Fruit fly (Drosophila melanogaster) whole organism, embryonic: ENCODE measurements around the gene CG31675.

ENCODE experiments used
- ATbp ChIP-seq: fragments of 200-800 bp; sonication (Bioruptor generic); optimal IDR thresholded peaks from 2 replicates; lab custom pipeline; 2017; ENCODE audit warnings: missing biosample characterization, mild to moderate bottlenecking, missing genetic modification characterization, missing genetic modification reagents
- B-H2 ChIP-seq: fragments of 200-800 bp; sonication (Bioruptor generic); optimal IDR thresholded peaks from 2 replicates; lab custom pipeline; 2018; ENCODE audit warnings: missing biosample characterization, mild to moderate bottlenecking, missing genetic modification characterization
- Blimp-1 ChIP-seq: fragments of 200-800 bp; sonication (Bioruptor generic); optimal IDR thresholded peaks from 3 replicates; lab custom pipeline; 2018; ENCODE audit warnings: missing biosample characterization, missing genetic modification characterization, mild to moderate bottlenecking, moderate library complexity, missing genetic modification reagents
- CG10543 ChIP-seq: fragments of 200-800 bp; sonication (Bioruptor generic); optimal IDR thresholded peaks from 3 replicates; lab custom pipeline; 2017; ENCODE audit warnings: missing biosample characterization, mild to moderate bottlenecking, missing genetic modification characterization, moderate library complexity
- CG11456 ChIP-seq: fragments of 200-800 bp; sonication (Bioruptor generic); IDR thresholded peaks from 3 replicates; pipeline ENCODE4 v1.3.6; 2022; ENCODE audit warnings: missing biosample characterization, missing genetic modification characterization
- CG12071 ChIP-seq: fragments of 200-800 bp; sonication (Bioruptor generic); optimal IDR thresholded peaks from 3 replicates; lab custom pipeline; 2018; ENCODE audit warnings: missing biosample characterization, mild to moderate bottlenecking, missing genetic modification characterization
- CG13894 ChIP-seq: fragments of 200-800 bp; sonication (Bioruptor generic); optimal IDR thresholded peaks from 3 replicates; lab custom pipeline; 2018; ENCODE audit warnings: missing biosample characterization, mild to moderate bottlenecking, missing genetic modification characterization, moderate library complexity
- CG14860 ChIP-seq: fragments of 200-800 bp; sonication (Bioruptor generic); IDR thresholded peaks from 3 replicates; pipeline ENCODE4 v1.3.6; 2022; ENCODE audit warnings: missing biosample characterization, missing genetic modification characterization; ENCODE audit not compliant: partially characterized antibody
- CG15479 ChIP-seq: fragments of 200-800 bp; sonication (Bioruptor generic); optimal IDR thresholded peaks from 3 replicates; lab custom pipeline; 2019; ENCODE audit warnings: missing biosample characterization, mild to moderate bottlenecking, missing genetic modification characterization, moderate library complexity
- CG16815 ChIP-seq: fragments of 200-800 bp; sonication (Bioruptor generic); optimal IDR thresholded peaks from 3 replicates; lab custom pipeline; 2017; ENCODE audit warnings: missing biosample characterization, mild to moderate bottlenecking, missing genetic modification characterization
- CG17829 ChIP-seq: fragments of 200-800 bp; optimal IDR thresholded peaks from 2 replicates; lab custom pipeline; 2019; ENCODE audit warnings: missing biosample characterization, mild to moderate bottlenecking, missing genetic modification characterization, moderate library complexity
- CG2712 ChIP-seq: fragments of 200-800 bp; optimal IDR thresholded peaks from 3 replicates; lab custom pipeline; 2019; ENCODE audit warnings: missing biosample characterization, mild to moderate bottlenecking, missing genetic modification characterization, moderate library complexity
- CG2875 ChIP-seq: fragments of 200-800 bp; sonication (Bioruptor generic); optimal IDR thresholded peaks from 2 replicates; lab custom pipeline; 2017; ENCODE audit warnings: missing biosample characterization, mild to moderate bottlenecking, missing genetic modification characterization, missing genetic modification reagents
- CG32772 ChIP-seq: fragments of 200-800 bp; sonication (Bioruptor generic); IDR thresholded peaks from 2 replicates; pipeline ENCODE4 v1.3.6; 2022; ENCODE audit warnings: missing biosample characterization, missing genetic modification characterization
- CG5180 ChIP-seq: fragments of 200-800 bp; sonication (Bioruptor generic); optimal IDR thresholded peaks from 3 replicates; lab custom pipeline; 2017; ENCODE audit warnings: missing biosample characterization, missing genetic modification characterization, mild to moderate bottlenecking, moderate library complexity, missing genetic modification reagents
- CG6175 ChIP-seq: fragments of 200-800 bp; sonication (Bioruptor generic); IDR thresholded peaks from 3 replicates; pipeline ENCODE4 v1.3.6; 2022; ENCODE audit warnings: missing biosample characterization, missing genetic modification characterization
- CG6254 ChIP-seq: fragments of 200-800 bp; sonication (Bioruptor generic); optimal IDR thresholded peaks from 3 replicates; lab custom pipeline; 2017; ENCODE audit warnings: mild to moderate bottlenecking, missing biosample characterization, missing genetic modification reagents, missing genetic modification characterization
- CG6765 ChIP-seq: fragments of 200-800 bp; sonication (Bioruptor generic); optimal IDR thresholded peaks from 3 replicates; lab custom pipeline; 2017; ENCODE audit warnings: missing biosample characterization, mild to moderate bottlenecking, missing genetic modification characterization
- CG7786 ChIP-seq: fragments of 200-800 bp; sonication (Bioruptor generic); optimal IDR thresholded peaks from 2 replicates; lab custom pipeline; 2016; ENCODE audit warnings: missing biosample characterization, missing genetic modification characterization
- CG7987 ChIP-seq: fragments of 200-800 bp; sonication (Bioruptor generic); optimal IDR thresholded peaks from 2 replicates; lab custom pipeline; 2018; ENCODE audit warnings: missing biosample characterization, mild to moderate bottlenecking, missing genetic modification characterization, moderate library complexity
- CG8944 ChIP-seq: fragments of 200-800 bp; sonication (Bioruptor generic); optimal IDR thresholded peaks from 3 replicates; lab custom pipeline; 2016; ENCODE audit warnings: missing biosample characterization, missing genetic modification characterization
- CG9609 ChIP-seq: fragments of 200-800 bp; sonication (Bioruptor generic); optimal IDR thresholded peaks from 3 replicates; lab custom pipeline; 2016; ENCODE audit warnings: missing biosample characterization, missing genetic modification characterization
- Dll ChIP-seq: fragments of 200-800 bp; sonication (Bioruptor generic); IDR thresholded peaks from 4 replicates; pipeline ENCODE4 v1.3.6; 2022; ENCODE audit warnings: missing biosample characterization, missing genetic modification characterization; ENCODE audit not compliant: partially characterized antibody
- HHEX ChIP-seq: fragments of 200-800 bp; sonication (Bioruptor generic); optimal IDR thresholded peaks from 3 replicates; lab custom pipeline; 2017; ENCODE audit warnings: missing biosample characterization, mild to moderate bottlenecking, missing genetic modification characterization, missing genetic modification reagents
- Jarid2 ChIP-seq: fragments of 200-800 bp; sonication (Bioruptor generic); optimal IDR thresholded peaks from 3 replicates; lab custom pipeline; 2017; ENCODE audit warnings: mild to moderate bottlenecking, missing biosample characterization, missing genetic modification reagents, missing genetic modification characterization
- MESR4 ChIP-seq: fragments of 200-800 bp; sonication (Bioruptor generic); optimal IDR thresholded peaks from 2 replicates; lab custom pipeline; 2018; ENCODE audit warnings: missing biosample characterization, mild to moderate bottlenecking, missing genetic modification characterization, moderate library complexity
- Nf-YA ChIP-seq: fragments of 200-800 bp; sonication (Bioruptor generic); IDR thresholded peaks from 2 replicates; pipeline ENCODE4 v1.3.6; 2022; ENCODE audit warnings: missing biosample characterization, missing genetic modification characterization
- Sox102F ChIP-seq: fragments of 200-800 bp; sonication (Bioruptor generic); optimal IDR thresholded peaks from 2 replicates; lab custom pipeline; 2018; ENCODE audit warnings: missing biosample characterization, mild to moderate bottlenecking, missing genetic modification characterization, moderate library complexity
- Usf ChIP-seq: fragments of 200-800 bp; sonication (Bioruptor generic); optimal IDR thresholded peaks from 2 replicates; lab custom pipeline; 2017; ENCODE audit warnings: missing genotype, missing biosample characterization, missing genetic modification characterization
- cg ChIP-seq: fragments of 200-800 bp; sonication (Bioruptor generic); optimal IDR thresholded peaks from 3 replicates; lab custom pipeline; 2019; ENCODE audit warnings: missing biosample characterization, mild to moderate bottlenecking, missing genetic modification characterization, moderate library complexity
- crc ChIP-seq: fragments of 200-800 bp; sonication (Bioruptor generic); optimal IDR thresholded peaks from 2 replicates; lab custom pipeline; 2016; ENCODE audit warnings: missing biosample characterization, missing genetic modification characterization
- croc ChIP-seq: fragments of 200-800 bp; sonication (Bioruptor generic); conservative IDR thresholded peaks from 3 replicates; pipeline ENCODE4 v1.3.6; 2022; ENCODE audit warnings: missing biosample characterization, missing genetic modification characterization
- dmrt99B ChIP-seq: fragments of 200-800 bp; sonication (Bioruptor generic); optimal IDR thresholded peaks from 2 replicates; lab custom pipeline; 2018; ENCODE audit warnings: missing biosample characterization, mild to moderate bottlenecking, missing genetic modification characterization, moderate library complexity
- ems ChIP-seq: fragments of 200-800 bp; sonication (Bioruptor generic); optimal IDR thresholded peaks from 3 replicates; lab custom pipeline; 2016; ENCODE audit warnings: missing biosample characterization, missing genetic modification characterization
- ewg ChIP-seq: fragments of 200-800 bp; sonication (Bioruptor generic); optimal IDR thresholded peaks from 3 replicates; lab custom pipeline; 2017; ENCODE audit warnings: mild to moderate bottlenecking, missing biosample characterization, missing genetic modification reagents, missing genetic modification characterization
- hbn ChIP-seq: fragments of 200-800 bp; sonication (Bioruptor generic); IDR thresholded peaks from 2 replicates; pipeline ENCODE4 v1.3.6; 2022; ENCODE audit warnings: missing biosample characterization, missing genetic modification characterization; ENCODE audit not compliant: partially characterized antibody
- hkb ChIP-seq, 2 experiments: fragments of 200-800 bp in 1 of 2; fragments of >200 bp in 1 of 2; sonication (Bioruptor generic) in 1 of 2; IDR thresholded peaks in 1 of 2; optimal IDR thresholded peaks in 1 of 2; 2 replicates each; pipeline versions ENCODE4 v1.3.6 to Lab custom; 2017 to 2022; ENCODE audit warnings: missing biosample characterization in 1 of 2, missing genetic modification characterization in 1 of 2
- luna ChIP-seq: fragments of 200-800 bp; sonication (Bioruptor generic); optimal IDR thresholded peaks from 2 replicates; lab custom pipeline; 2016; ENCODE audit warnings: missing biosample characterization, missing genetic modification characterization
- mirr ChIP-seq: fragments of 200-800 bp; sonication (Bioruptor generic); optimal IDR thresholded peaks from 3 replicates; lab custom pipeline; 2018; ENCODE audit warnings: missing biosample characterization, mild to moderate bottlenecking, missing genetic modification characterization
- sd ChIP-seq: fragments of 200-800 bp; sonication (Bioruptor generic); optimal IDR thresholded peaks from 3 replicates; lab custom pipeline; 2018; ENCODE audit warnings: missing biosample characterization, mild to moderate bottlenecking, missing genetic modification characterization, moderate library complexity
- sens ChIP-seq: fragments of 200-800 bp; sonication (Bioruptor generic); peaks from one replicate; lab custom pipeline; 2016; ENCODE audit warnings: missing biosample characterization, missing genetic modification characterization
- so ChIP-seq: fragments of 200-800 bp; sonication (Bioruptor generic); IDR thresholded peaks from 3 replicates; pipeline ENCODE4 v1.3.6; 2022; ENCODE audit warnings: missing biosample characterization, missing genetic modification characterization
- ttk ChIP-seq: fragments of 200-800 bp; sonication (Bioruptor generic); IDR thresholded peaks from 2 replicates; pipeline ENCODE4 v2.1.2; 2022; ENCODE audit warnings: missing biosample characterization, missing genetic modification characterization
- usp ChIP-seq: fragments of >200 bp; optimal IDR thresholded peaks from 2 replicates; lab custom pipeline; 2017; ENCODE audit warnings: missing biosample characterization, missing genetic modification characterization

CG31675 gene

DNA sequence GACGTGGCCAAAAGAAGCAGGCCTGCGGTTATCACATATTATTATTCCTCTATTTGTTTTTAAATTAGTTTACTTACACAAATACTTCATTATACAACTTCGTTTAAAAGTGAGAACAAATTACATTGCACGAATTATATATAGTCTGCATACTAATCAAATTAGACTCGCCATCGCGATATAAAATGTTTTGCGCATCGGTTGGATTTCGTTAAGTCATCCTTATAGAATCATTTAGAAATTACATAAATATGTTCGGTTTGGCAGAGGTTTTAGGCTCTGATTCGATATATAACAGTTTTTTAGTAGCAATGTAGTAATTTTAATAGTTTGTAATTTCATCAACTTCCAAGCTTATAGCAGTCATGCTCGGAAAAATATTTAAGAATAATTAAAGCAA is 29.7 kb upstream of the CG31675 start, which contains the start of gene Spn38F (continued):
- no peak for TF ChIP-seq dmrt99B (tag; lab: Kevin White, UChicago)
- TF ChIP-seq ATbp (GFP tag; lab: Kevin White, UChicago), result no peak
- TF ChIP-seq, all 482 proteins: peak for 0

dm6 chr2L:20840006-20840405 is 27.5 kb upstream of the CG31675 start:
- TF ChIP-seq CG6254 (GFP tag; lab: Kevin White, UChicago), result peak; percentile 6
- peak; percentile 35 for TF ChIP-seq dmrt99B (tag; lab: Kevin White, UChicago)
- peak; percentile 16 for TF ChIP-seq sens (GFP tag; lab: Kevin White, UChicago)
- no peak for TF ChIP-seq cg (GFP tag; lab: Kevin White, UChicago)
- peak; percentile 26 for TF ChIP-seq Blimp-1 (GFP tag; lab: Kevin White, UChicago)

DNA sequence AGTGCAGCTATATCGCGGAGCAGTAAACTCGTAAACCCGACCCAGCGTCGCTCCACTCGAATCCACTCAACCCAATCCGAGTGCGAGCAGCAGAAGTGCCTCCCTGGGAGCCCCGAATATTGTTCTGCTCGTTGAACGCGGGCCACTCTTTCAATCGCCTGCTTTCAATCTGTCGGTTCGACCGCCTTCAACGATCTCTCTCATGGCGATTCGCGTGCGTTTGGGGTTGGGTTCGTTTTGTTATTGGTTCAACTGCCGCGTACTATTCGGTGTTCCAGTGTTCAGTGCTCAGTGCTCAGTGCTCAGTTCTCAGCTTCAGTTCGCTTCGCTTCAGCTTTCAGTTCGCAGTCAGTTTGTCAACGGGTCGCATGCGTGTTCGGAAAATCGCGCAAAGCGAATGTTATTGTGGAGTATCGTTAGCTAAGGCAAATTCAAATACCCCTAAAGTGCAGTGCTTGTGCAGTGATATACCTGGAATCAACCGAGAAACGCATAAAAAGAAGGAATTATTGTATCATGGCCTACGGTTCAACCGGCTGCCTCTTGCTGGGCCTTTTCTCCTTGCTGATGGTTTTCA is 27.0 kb upstream of the CG31675 start, which contains the start of gene CG31676:
TSS of gene CG31676 (plus strand) at position 289 of the 577 bp plus-strand sequence.
- TF ChIP-seq dmrt99B (tag; lab: Kevin White, UChicago) (no peak), CG14860 (no peak), ttk (GFP tag; lab: Robert Waterston, UW) (no peak), luna (GFP tag; lab: Kevin White, UChicago) (peak; percentile 46), sd (tag; lab: Kevin White, UChicago) (no peak), CG7987 (GFP tag; lab: Kevin White, UChicago) (peak; percentile 53), CG8944 (no peak), usp (GFP tag; lab: Kevin White, UChicago) (no peak), CG2875 (no peak), Sox102F (no peak), CG13894 (tag; lab: Kevin White, UChicago) (no peak), HHEX (GFP tag; lab: Kevin White, UChicago) (no peak), CG16815 (no peak), Nf-YA (GFP tag; lab: Robert Waterston, UW) (no peak), CG15479 (GFP tag; lab: Kevin White, UChicago) (no peak), crc (GFP tag; lab: Kevin White, UChicago) (no peak), CG11456 (GFP tag; lab: Robert Waterston, UW) (0 out of 3 replicates have a peak, but pooled peaks have one; percentile 47), hbn (GFP tag; lab: Robert Waterston, UW) (no peak), CG6175 (GFP tag; lab: Robert Waterston, UW) (0 out of 3 replicates have a peak, but pooled peaks have one; percentile 23), CG17829 (tag; lab: Kevin White, UChicago) (no peak), ewg (GFP tag; lab: Kevin White, UChicago) (no peak), so (GFP tag; lab: Robert Waterston, UW) (0 out of 3 replicates have a peak, but pooled peaks have one; percentile 21), CG12071 (peak; percentile 47), mirr (GFP tag; lab: Kevin White, UChicago) (peak; percentile 69), MESR4 (GFP tag; lab: Kevin White, UChicago) (no peak), CG7786 (GFP tag; lab: Kevin White, UChicago) (no peak), CG10543 (peak; percentile 45), croc (no peak), hkb (optimal IDR thresholded peaks at IDR 0.05; lab: Kevin White, UChicago) (no peak), hkb (GFP tag; IDR thresholded peaks at IDR 0.05; lab: Robert Waterston, UW) (no peak), Usf (GFP tag; lab: Kevin White, UChicago) (no peak), CG2712 (tag; lab: Kevin White, UChicago) (no peak), Jarid2 (GFP tag; lab: Kevin White, UChicago) (no peak), CG6765 (GFP tag; lab: Kevin White, UChicago) (peak; percentile 40), CG5180 (no peak), ems (no peak), CG32772 (GFP tag; lab: Robert Waterston, UW) (no peak), Dll (GFP tag; lab: Robert Waterston, UW) (no peak), CG9609 (GFP tag; lab: Kevin White, UChicago) (no peak), B-H2 (GFP tag; lab: Kevin White, UChicago) (peak; percentile 73)
